Worm (Caenorhabditis elegans) whole organism, L4 larva: Measurements from ENCODE around the gene str-108.

Experiments
- Y5F2A.4 ChIP-seq: fragments of 200-800 bp; sonication (Bioruptor generic); optimal IDR thresholded peaks from 2 replicates; lab custom pipeline; 2018; ENCODE audit warnings: mild to moderate bottlenecking, missing genetic modification characterization, missing compliant biosample characterization
- ama-1 ChIP-seq: fragments of 150-350 bp; optimal IDR thresholded peaks from 2 replicates; lab custom pipeline; 2014; ENCODE audit warnings: inconsistent platforms, mixed read lengths
- daf-12 ChIP-seq: fragments of 150-350 bp; optimal IDR thresholded peaks from 2 replicates; lab custom pipeline; 2014; ENCODE audit warnings: missing biosample characterization, missing genetic modification reagents, missing genetic modification characterization
- duxl-1 ChIP-seq: sonication (generic microtip); optimal IDR thresholded peaks from 2 replicates; lab custom pipeline; 2016; ENCODE audit warnings: mild to moderate bottlenecking, missing genetic modification characterization, moderate library complexity, missing compliant biosample characterization; ENCODE audit not compliant: poor library complexity
- lin-1 ChIP-seq: fragments of 200-800 bp; sonication (Bioruptor generic); IDR thresholded peaks from 2 replicates; pipeline ENCODE4 v1.3.6; 2022; ENCODE audit warnings: missing genetic modification reagents, missing genetic modification characterization, missing compliant biosample characterization
- lin-29 ChIP-seq: fragments of 200-800 bp; sonication (Bioruptor generic); IDR thresholded peaks from 2 replicates; pipeline ENCODE4 v1.3.6; 2022; ENCODE audit warnings: missing genetic modification reagents, missing genetic modification characterization, missing compliant biosample characterization
- lin-39 ChIP-seq: fragments of 150-350 bp; optimal IDR thresholded peaks from 2 replicates; lab custom pipeline; 2014; ENCODE audit warnings: missing biosample characterization, missing genetic modification reagents, missing genetic modification characterization
- mdl-1 ChIP-seq, 2 experiments: fragments of 150-350 bp in 1 of 2; sonication (generic microtip) in 1 of 2; optimal IDR thresholded peaks; 2 replicates each; lab custom pipeline; 2014 to 2017; ENCODE audit warnings: missing biosample characterization in 2 of 2, missing genetic modification characterization in 2 of 2
- nhr-42 ChIP-seq: fragments of 200-800 bp; sonication (Bioruptor generic); IDR thresholded peaks from 2 replicates; pipeline ENCODE4 v1.3.6; 2022; ENCODE audit warnings: missing genetic modification characterization, missing compliant biosample characterization
- nhr-48 ChIP-seq: sonication (generic microtip); optimal IDR thresholded peaks from 2 replicates; lab custom pipeline; 2016; ENCODE audit warnings: mild to moderate bottlenecking, missing genetic modification characterization, missing compliant biosample characterization
- nhr-76 ChIP-seq: fragments of 150-350 bp; optimal IDR thresholded peaks from 2 replicates; lab custom pipeline; 2014; ENCODE audit warnings: missing biosample characterization, missing genetic modification characterization
- php-3 ChIP-seq: fragments of 200-800 bp; sonication (Bioruptor generic); IDR thresholded peaks from 2 replicates; pipeline ENCODE4 v1.3.6; 2022; ENCODE audit warnings: missing genetic modification reagents, missing genetic modification characterization, missing compliant biosample characterization
- skn-1 ChIP-seq: fragments of 150-350 bp; optimal IDR thresholded peaks from 2 replicates; lab custom pipeline; 2014; ENCODE audit warnings: missing biosample characterization, missing genetic modification characterization
- unc-62 ChIP-seq, 3 experiments: fragments of 150-350 bp in 1 of 3; sonication (generic microtip); optimal IDR thresholded peaks in 2 of 3; peaks in 1 of 3; 1 replicate in 1 of 3; 2 replicates in 2 of 3; lab custom pipeline; 2014 to 2017; ENCODE audit warnings: missing biosample characterization in 3 of 3, missing genetic modification characterization in 3 of 3, missing genetic modification reagents in 3 of 3, missing genotype in 1 of 3

DNA sequence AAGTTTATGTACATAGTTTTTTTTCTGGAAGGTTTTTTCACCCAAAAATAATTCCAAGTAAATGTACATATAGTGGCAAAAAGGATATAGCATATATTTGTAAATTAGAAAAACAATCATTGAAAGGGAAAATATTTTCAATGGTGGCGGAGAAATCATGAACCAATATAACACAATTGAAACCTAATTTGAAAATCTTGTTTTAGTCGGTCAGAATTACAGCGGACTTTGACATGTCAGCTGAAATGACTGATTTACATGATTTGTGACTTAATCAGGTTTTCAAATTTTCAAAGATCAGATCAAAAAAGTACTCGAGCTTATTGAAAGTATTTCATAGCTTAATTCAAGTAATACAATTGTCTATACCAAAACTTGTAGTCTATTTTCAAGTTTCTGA lies 5.7 kb downstream of the str-108 start, which contains the start of gene K05D4.9:
- TF ChIP-seq nhr-48 (tag; lab: Kevin White, UChicago): no peak
- TF ChIP-seq unc-62 (GFP tag; optimal IDR thresholded peaks at IDR 0.05 in 1 of 2; lab: Kevin White, UChicago): peak in 1 of 2 experiments; percentile 41
- no peak for TF ChIP-seq unc-62 (tag; optimal IDR thresholded peaks at IDR 0.05; lab: Kevin White, UChicago)
- no peak for TF ChIP-seq duxl-1 (tag; lab: Kevin White, UChicago)
- TF ChIP-seq nhr-42 (GFP tag; lab: Robert Waterston, UW): no peak
- TF ChIP-seq ama-1 (lab: Kevin White, UChicago): no peak
- TF ChIP-seq lin-39: no peak
- TF ChIP-seq mdl-1 (tag; optimal IDR thresholded peaks at IDR 0.05; lab: Kevin White, UChicago): no peak
- TF ChIP-seq skn-1 (tag; lab: Kevin White, UChicago): no peak
- no peak for TF ChIP-seq php-3 (GFP tag; lab: Robert Waterston, UW)
- no peak for TF ChIP-seq lin-1 (GFP tag; lab: Robert Waterston, UW)
- TF ChIP-seq Y5F2A.4 (GFP tag; lab: Kevin White, UChicago): no peak
- TF ChIP-seq daf-12 (tag; lab: Kevin White, UChicago): no peak
- TF ChIP-seq nhr-76 (tag; lab: Kevin White, UChicago): no peak
- TF ChIP-seq lin-29 (GFP tag; lab: Robert Waterston, UW): no peak
